1 fruit fly cellular context compared by ENCODE assay signal in genomic region chr3R:4886086-4886812, dm6.
TF ChIP-seq lines count a peak whose summit lies in the region.

No protein-coding gene starts in this region.

TF ChIP-seq in whole organism, embryonic, 481 proteins besides CTCF, POLR2A, EP300 and RAD21 (continued from another document and continues in another):
- TF ChIP-seq CG13775 (GFP tag; optimal IDR thresholded peaks at IDR 0.05; lab: Kevin White, UChicago) (peak; percentile 61), unc-4 (GFP tag; IDR thresholded peaks at IDR 0.05; lab: Robert Waterston, UW; ENCODE audit: partially characterized antibody) (no peak), sqz (GFP tag; optimal IDR thresholded peaks at IDR 0.05; lab: Kevin White, UChicago) (peak; percentile 6), CG30431 (GFP tag; optimal IDR thresholded peaks at IDR 0.05; lab: Kevin White, UChicago) (peak; percentile 66), Spps (tag; optimal IDR thresholded peaks at IDR 0.05; lab: Kevin White, UChicago) (peak; percentile 53), crp (GFP tag; optimal IDR thresholded peaks at IDR 0.05; lab: Kevin White, UChicago) (peak in 1 of 2 experiments; percentile 7), HHEX (GFP tag; optimal IDR thresholded peaks at IDR 0.05; lab: Kevin White, UChicago) (peak; percentile 34), seq (GFP tag; IDR thresholded peaks at IDR 0.05; lab: Robert Waterston, UW) (0 out of 2 replicates have a peak, but pooled peaks have one; percentile 33), CG17328 (GFP tag; IDR thresholded peaks at IDR 0.05; lab: Robert Waterston, UW) (peak; percentile 83), CG14050 (GFP tag; IDR thresholded peaks at IDR 0.05; lab: Robert Waterston, UW) (peak; percentile 27; the same call in 1 of the 3 replicates), esg (GFP tag; conservative IDR thresholded peaks at IDR 0.05; lab: Robert Waterston, UW) (peak; percentile 30; the same call in 1 of the 2 replicates), Xrp1 (GFP tag; IDR thresholded peaks at IDR 0.05; lab: Robert Waterston, UW) (peak; percentile 90), CG14441 (GFP tag; IDR thresholded peaks at IDR 0.05; lab: Robert Waterston, UW) (0 out of 2 replicates have a peak, but pooled peaks have one; percentile 36), pzg (GFP tag; optimal IDR thresholded peaks at IDR 0.05; lab: Kevin White, UChicago) (no peak), fru (optimal IDR thresholded peaks at IDR 0.05; lab: Kevin White, UChicago) (no peak), Fer2 (tag; optimal IDR thresholded peaks at IDR 0.05; lab: Kevin White, UChicago) (no peak), ato (GFP tag; IDR thresholded peaks at IDR 0.05; lab: Robert Waterston, UW; ENCODE audit: partially characterized antibody) (no peak), Gug (GFP tag; IDR thresholded peaks at IDR 0.05; lab: Robert Waterston, UW) (peak; percentile 57; the same call in 2 of the 4 replicates), so (GFP tag; IDR thresholded peaks at IDR 0.05; lab: Robert Waterston, UW) (no peak; the same call in 2 of the 3 replicates), CG4328 (GFP tag; optimal IDR thresholded peaks at IDR 0.05; lab: Kevin White, UChicago) (no peak), CG15479 (GFP tag; optimal IDR thresholded peaks at IDR 0.05; lab: Kevin White, UChicago) (no peak), D (optimal IDR thresholded peaks at IDR 0.05; lab: Kevin White, UChicago) (no peak), D (GFP tag; optimal IDR thresholded peaks at IDR 0.05; lab: Kevin White, UChicago) (peak; percentile 80), CG1603 (tag; optimal IDR thresholded peaks at IDR 0.05; lab: Kevin White, UChicago) (peak; percentile 90), NC2β (GFP tag; optimal IDR thresholded peaks at IDR 0.05; lab: Kevin White, UChicago) (peak; percentile 70), CG12071 (GFP tag; optimal IDR thresholded peaks at IDR 0.05; lab: Kevin White, UChicago) (peak; percentile 16), CG16815 (GFP tag; optimal IDR thresholded peaks at IDR 0.05; lab: Kevin White, UChicago) (peak; percentile 62), eyg (GFP tag; optimal IDR thresholded peaks at IDR 0.05; lab: Kevin White, UChicago) (no peak), twi (tag; optimal IDR thresholded peaks at IDR 0.05; lab: Kevin White, UChicago) (peak; percentile 56), Side (GFP tag; optimal IDR thresholded peaks at IDR 0.05; lab: Kevin White, UChicago) (peak; percentile 59), kay (GFP tag; optimal IDR thresholded peaks at IDR 0.05; lab: Kevin White, UChicago) (peak; percentile 21), hb (GFP tag; IDR thresholded peaks at IDR 0.05; lab: Robert Waterston, UW; ENCODE audit: partially characterized antibody) (no peak), ranshi (GFP tag; IDR thresholded peaks at IDR 0.05; lab: Robert Waterston, UW) (peak; percentile 46; the same call in 1 of the 2 replicates), CG11093 (GFP tag; IDR thresholded peaks at IDR 0.05; lab: Robert Waterston, UW) (0 out of 3 replicates have a peak, but pooled peaks have one; percentile 43), chn (GFP tag; optimal IDR thresholded peaks at IDR 0.05; lab: Kevin White, UChicago) (peak; percentile 79), MESR4 (GFP tag; optimal IDR thresholded peaks at IDR 0.05; lab: Kevin White, UChicago) (no peak), ken (GFP tag; IDR thresholded peaks at IDR 0.05; lab: Robert Waterston, UW) (peak; percentile 70), HLH3B (GFP tag; IDR thresholded peaks at IDR 0.05; lab: Robert Waterston, UW) (peak; percentile 53; the same call in 1 of the 2 replicates), Hr51 (GFP tag; optimal IDR thresholded peaks at IDR 0.05; lab: Kevin White, UChicago) (peak in 1 of 2 experiments; percentile 13), prd (optimal IDR thresholded peaks at IDR 0.05; lab: Kevin White, UChicago) (no peak), prd (GFP tag; IDR thresholded peaks at IDR 0.05; lab: Robert Waterston, UW) (peak; percentile 89), sens-2 (GFP tag; IDR thresholded peaks at IDR 0.05; lab: Robert Waterston, UW) (peak; percentile 47; the same call in 1 of the 2 replicates), CG12744 (GFP tag; optimal IDR thresholded peaks at IDR 0.05; lab: Kevin White, UChicago) (no peak), Mes4 (GFP tag; optimal IDR thresholded peaks at IDR 0.05; lab: Kevin White, UChicago) (peak; percentile 66), CG13287 (GFP tag; IDR thresholded peaks at IDR 0.05; lab: Robert Waterston, UW; ENCODE audit: partially characterized antibody) (no peak), psq (GFP tag; optimal IDR thresholded peaks at IDR 0.05; lab: Kevin White, UChicago) (no peak), CHES-1-like (GFP tag; optimal IDR thresholded peaks at IDR 0.05; lab: Kevin White, UChicago) (peak; percentile 16), Chrac-16 (GFP tag; optimal IDR thresholded peaks at IDR 0.05; lab: Kevin White, UChicago) (peak; percentile 66), dan (GFP tag; IDR thresholded peaks at IDR 0.05; lab: Robert Waterston, UW) (peak; percentile 72), CG3847 (GFP tag; IDR thresholded peaks at IDR 0.05; lab: Robert Waterston, UW) (no peak), oc (tag; optimal IDR thresholded peaks at IDR 0.05; lab: Kevin White, UChicago) (peak; percentile 57), Mrtf (GFP tag; IDR thresholded peaks at IDR 0.05; lab: Robert Waterston, UW) (peak; percentile 28; the same call in 1 of the 3 replicates), mld (GFP tag; IDR thresholded peaks at IDR 0.05; lab: Robert Waterston, UW; ENCODE audit: partially characterized antibody) (no peak), Gsc (GFP tag; IDR thresholded peaks at IDR 0.05; lab: Robert Waterston, UW) (peak; percentile 46; the same call in 1 of the 2 replicates), emc (GFP tag; optimal IDR thresholded peaks at IDR 0.05; lab: Kevin White, UChicago) (no peak), CG9932 (GFP tag; IDR thresholded peaks at IDR 0.05; lab: Robert Waterston, UW) (0 out of 2 replicates have a peak, but pooled peaks have one; percentile 13), CG2712 (tag; optimal IDR thresholded peaks at IDR 0.05; lab: Kevin White, UChicago) (peak; percentile 83), Oaz (GFP tag; IDR thresholded peaks at IDR 0.05; lab: Robert Waterston, UW) (no peak), Xbp1 (GFP tag; optimal IDR thresholded peaks at IDR 0.05; lab: Kevin White, UChicago) (peak; percentile 77), CG8089 (GFP tag; optimal IDR thresholded peaks at IDR 0.05; lab: Kevin White, UChicago) (peak; percentile 46), CG18599 (GFP tag; optimal IDR thresholded peaks at IDR 0.05; lab: Kevin White, UChicago) (peak; percentile 53), CG8765 (GFP tag; IDR thresholded peaks at IDR 0.05; lab: Robert Waterston, UW) (peak; percentile 80; the same call in 1 of the 2 replicates), zen2 (GFP tag; IDR thresholded peaks at IDR 0.05; lab: Robert Waterston, UW; ENCODE audit: partially characterized antibody) (no peak), hth (optimal IDR thresholded peaks at IDR 0.05; lab: Kevin White, UChicago) (no peak), CG12391 (tag; optimal IDR thresholded peaks at IDR 0.05; lab: Kevin White, UChicago) (peak; percentile 72), CG8944 (GFP tag; optimal IDR thresholded peaks at IDR 0.05; lab: Kevin White, UChicago) (peak; percentile 70), CG14667 (GFP tag; IDR thresholded peaks at IDR 0.05; lab: Robert Waterston, UW) (peak; percentile 19; the same call in 1 of the 2 replicates), nerfin-2 (GFP tag; IDR thresholded peaks at IDR 0.05; lab: Robert Waterston, UW; ENCODE audit: partially characterized antibody) (no peak), CG1602 (GFP tag; optimal IDR thresholded peaks at IDR 0.05; lab: Kevin White, UChicago) (peak; percentile 52), CG7987 (GFP tag; optimal IDR thresholded peaks at IDR 0.05; lab: Kevin White, UChicago) (no peak), Jarid2 (GFP tag; optimal IDR thresholded peaks at IDR 0.05; lab: Kevin White, UChicago) (no peak), Ravus (GFP tag; IDR thresholded peaks at IDR 0.05; lab: Robert Waterston, UW) (no peak), H15 (GFP tag; IDR thresholded peaks at IDR 0.05; lab: Robert Waterston, UW) (peak; percentile 74; the same call in 2 of the 3 replicates), ac (GFP tag; optimal IDR thresholded peaks at IDR 0.05; lab: Kevin White, UChicago) (peak; percentile 55), CG10543 (GFP tag; optimal IDR thresholded peaks at IDR 0.05; lab: Kevin White, UChicago) (peak; percentile 46), cato (GFP tag; optimal IDR thresholded peaks at IDR 0.05; lab: Kevin White, UChicago; ENCODE audit: borderline replicate concordance) (peak; percentile 34), CG18476 (GFP tag; optimal IDR thresholded peaks at IDR 0.05; lab: Kevin White, UChicago) (peak; percentile 32), dmrt11E (tag; optimal IDR thresholded peaks at IDR 0.05; lab: Kevin White, UChicago) (peak; percentile 88), CG17802 (tag; optimal IDR thresholded peaks at IDR 0.05; lab: Kevin White, UChicago) (peak; percentile 57), Usf (GFP tag; optimal IDR thresholded peaks at IDR 0.05; lab: Kevin White, UChicago) (peak; percentile 31), CG17829 (tag; optimal IDR thresholded peaks at IDR 0.05; lab: Kevin White, UChicago) (peak; percentile 81), trh (GFP tag; optimal IDR thresholded peaks at IDR 0.05; lab: Kevin White, UChicago) (no peak), CG4360 (GFP tag; IDR thresholded peaks at IDR 0.05; lab: Robert Waterston, UW) (no peak), Six4 (GFP tag; optimal IDR thresholded peaks at IDR 0.05; lab: Kevin White, UChicago) (peak; percentile 54), nom (GFP tag; optimal IDR thresholded peaks at IDR 0.05; lab: Kevin White, UChicago) (no peak), Neu2 (GFP tag; optimal IDR thresholded peaks at IDR 0.05; lab: Kevin White, UChicago; ENCODE audit: borderline replicate concordance) (no peak), gsb-n (tag; optimal IDR thresholded peaks at IDR 0.05; lab: Kevin White, UChicago) (peak; percentile 74), Med (GFP tag; lab: Kevin White, UChicago) (peak; percentile 87), CG9215 (GFP tag; IDR thresholded peaks at IDR 0.05; lab: Robert Waterston, UW) (0 out of 2 replicates have a peak, but pooled peaks have one; percentile 31), CG13296 (GFP tag; optimal IDR thresholded peaks at IDR 0.05; lab: Kevin White, UChicago) (no peak), Abd-B (GFP tag; optimal IDR thresholded peaks at IDR 0.05; lab: Kevin White, UChicago) (peak; percentile 62), CG12219 (GFP tag; optimal IDR thresholded peaks at IDR 0.05; lab: Kevin White, UChicago) (peak; percentile 66), bcd (GFP tag; optimal IDR thresholded peaks at IDR 0.05; lab: Kevin White, UChicago) (peak; percentile 41), scrt (GFP tag; optimal IDR thresholded peaks at IDR 0.05; lab: Kevin White, UChicago) (peak; percentile 5), bsh (GFP tag; optimal IDR thresholded peaks at IDR 0.05; lab: Kevin White, UChicago) (peak in 1 of 2 experiments; percentile 87), Lpt (GFP tag; optimal IDR thresholded peaks at IDR 0.05; lab: Kevin White, UChicago) (no peak), sisA (GFP tag; IDR thresholded peaks at IDR 0.05; lab: Robert Waterston, UW) (peak; percentile 67), CG11085 (GFP tag; IDR thresholded peaks at IDR 0.05; lab: Robert Waterston, UW) (no peak), ftz-f1 (GFP tag; optimal IDR thresholded peaks at IDR 0.05; lab: Kevin White, UChicago) (no peak), fd64A (GFP tag; optimal IDR thresholded peaks at IDR 0.05; lab: Kevin White, UChicago) (peak; percentile 24), sens (GFP tag; lab: Kevin White, UChicago) (peak; percentile 91), kni (GFP tag; optimal IDR thresholded peaks at IDR 0.05; lab: Kevin White, UChicago) (no peak), pho (GFP tag; optimal IDR thresholded peaks at IDR 0.05; lab: Kevin White, UChicago) (peak; percentile 4), CG11247 (GFP tag; IDR thresholded peaks at IDR 0.05; lab: Robert Waterston, UW) (peak; percentile 33; the same call in 1 of the 2 replicates), dpn (GFP tag; optimal IDR thresholded peaks at IDR 0.05; lab: Kevin White, UChicago) (peak; percentile 68 to 69), fu2 (GFP tag; optimal IDR thresholded peaks at IDR 0.05; lab: Kevin White, UChicago) (peak; percentile 4), CG3163 (GFP tag; optimal IDR thresholded peaks at IDR 0.05; lab: Kevin White, UChicago) (peak; percentile 20), peb (GFP tag; IDR thresholded peaks at IDR 0.05; lab: Robert Waterston, UW) (peak; percentile 48; the same call in 1 of the 2 replicates), CG30020 (tag; optimal IDR thresholded peaks at IDR 0.05; lab: Kevin White, UChicago) (peak; percentile 11), h (optimal IDR thresholded peaks at IDR 0.05; lab: Kevin White, UChicago) (no peak), klu (GFP tag; IDR thresholded peaks at IDR 0.05; lab: Robert Waterston, UW) (no peak), tin (GFP tag; optimal IDR thresholded peaks at IDR 0.05; lab: Kevin White, UChicago) (peak; percentile 81), tx (GFP tag; optimal IDR thresholded peaks at IDR 0.05; lab: Kevin White, UChicago) (peak; percentile 28), CG34422 (GFP tag; IDR thresholded peaks at IDR 0.05; lab: Robert Waterston, UW) (0 out of 3 replicates have a peak, but pooled peaks have one; percentile 30), odd (GFP tag; optimal IDR thresholded peaks at IDR 0.05; lab: Kevin White, UChicago) (peak; percentile 38), CG30403 (GFP tag; optimal IDR thresholded peaks at IDR 0.05; lab: Kevin White, UChicago) (peak; percentile 62), gcm (GFP tag; optimal IDR thresholded peaks at IDR 0.05; lab: Kevin White, UChicago) (peak; percentile 30), tna (GFP tag; IDR thresholded peaks at IDR 0.05; lab: Robert Waterston, UW; ENCODE audit: partially characterized antibody) (no peak), Fer3 (tag; optimal IDR thresholded peaks at IDR 0.05; lab: Kevin White, UChicago) (peak; percentile 38), NC2α (GFP tag; optimal IDR thresholded peaks at IDR 0.05; lab: Kevin White, UChicago) (peak; percentile 23), NfI (GFP tag; optimal IDR thresholded peaks at IDR 0.05; lab: Kevin White, UChicago) (peak; percentile 38), Myb (GFP tag; optimal IDR thresholded peaks at IDR 0.05; lab: Kevin White, UChicago) (peak; percentile 36), CG10565 (GFP tag; optimal IDR thresholded peaks at IDR 0.05; lab: Kevin White, UChicago) (peak; percentile 24), Hsf (GFP tag; optimal IDR thresholded peaks at IDR 0.05; lab: Kevin White, UChicago) (peak; percentile 51), CG7556 (GFP tag; optimal IDR thresholded peaks at IDR 0.05; lab: Kevin White, UChicago) (peak; percentile 59), grn (GFP tag; optimal IDR thresholded peaks at IDR 0.05; lab: Kevin White, UChicago) (no peak), croc (GFP tag; conservative IDR thresholded peaks at IDR 0.05; lab: Robert Waterston, UW) (peak; percentile 62), Nf-YA (GFP tag; IDR thresholded peaks at IDR 0.05; lab: Robert Waterston, UW) (peak; percentile 58; the same call in 1 of the 2 replicates)
